Fruit fly (Drosophila melanogaster): ENCODE measurements around the gene EMC10.

Gene EMC10

dm6 chr3L:21604265-21604664, 30.3 kb downstream of the EMC10 start:
- peak; percentile 35 for TF ChIP-seq kay (GFP tag; ENCODE audit: borderline replicate concordance)
- no peak for TF ChIP-seq Mnt (GFP tag; optimal IDR thresholded peaks at IDR 0.05)
- no peak for TF ChIP-seq Clk (GFP tag; optimal IDR thresholded peaks at IDR 0.05)
- no peak for TF ChIP-seq tj (GFP tag; optimal IDR thresholded peaks at IDR 0.05)
- no peak for TF ChIP-seq bab1 (GFP tag; optimal IDR thresholded peaks at IDR 0.05)
- TF ChIP-seq cic (GFP tag; optimal IDR thresholded peaks at IDR 0.05) = no peak
- no peak for TF ChIP-seq toe (GFP tag; optimal IDR thresholded peaks at IDR 0.05)
- peak; percentile 41 for TF ChIP-seq Hr96 (GFP tag; optimal IDR thresholded peaks at IDR 0.05)
- TF ChIP-seq CG1620 (GFP tag; optimal IDR thresholded peaks at IDR 0.05) = peak; percentile 31

DNA sequence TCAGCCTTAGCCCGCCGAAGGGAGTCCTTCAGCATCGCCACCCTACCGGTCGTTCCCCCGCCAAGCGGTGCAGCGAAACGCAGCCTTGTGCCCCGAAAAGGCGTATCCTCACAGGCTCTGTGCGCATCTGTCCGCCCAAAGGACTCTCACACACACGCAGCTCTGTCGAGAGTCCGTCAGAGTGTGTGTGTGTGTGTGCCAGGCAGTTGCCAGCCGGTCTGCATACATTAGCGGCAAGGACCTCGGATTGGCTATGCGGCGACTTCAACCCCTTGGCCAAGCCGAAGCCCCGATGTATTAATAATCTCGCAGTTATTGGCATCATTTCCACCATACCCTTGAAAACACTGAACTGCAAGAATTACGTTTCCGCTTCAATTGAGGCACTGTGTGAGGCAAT, 36.6 kb downstream of the EMC10 start:
- TF ChIP-seq toe (GFP tag; optimal IDR thresholded peaks at IDR 0.05) (no peak), CG12768 (GFP tag; optimal IDR thresholded peaks at IDR 0.05) (no peak), CG5204 (GFP tag; optimal IDR thresholded peaks at IDR 0.05) (no peak), tj (GFP tag; optimal IDR thresholded peaks at IDR 0.05) (no peak), kay (GFP tag; ENCODE audit: borderline replicate concordance) (no peak), CG1620 (GFP tag; optimal IDR thresholded peaks at IDR 0.05) (no peak), CG33017 (tag; optimal IDR thresholded peaks at IDR 0.05) (no peak), cic (GFP tag; optimal IDR thresholded peaks at IDR 0.05) (no peak), Clk (GFP tag; optimal IDR thresholded peaks at IDR 0.05) (no peak), ovo (GFP tag; optimal IDR thresholded peaks at IDR 0.05) (no peak), Hr96 (GFP tag; optimal IDR thresholded peaks at IDR 0.05) (no peak), Crg-1 (GFP tag; optimal IDR thresholded peaks at IDR 0.05) (no peak), CG7045 (GFP tag; optimal IDR thresholded peaks at IDR 0.05) (no peak), bab1 (GFP tag; optimal IDR thresholded peaks at IDR 0.05) (no peak), pad (GFP tag; optimal IDR thresholded peaks at IDR 0.05) (no peak), CG11617 (GFP tag; optimal IDR thresholded peaks at IDR 0.05) (no peak), CG14711 (tag; optimal IDR thresholded peaks at IDR 0.05) (no peak), cnc (optimal IDR thresholded peaks at IDR 0.05) (no peak), CG7101 (tag; optimal IDR thresholded peaks at IDR 0.05) (no peak), Mnt (GFP tag; optimal IDR thresholded peaks at IDR 0.05) (no peak)

dm6 chr3L:21617354-21617753, 43.4 kb downstream of the EMC10 start, which contains the start of the genes S1P and CG11307:
TSS of gene S1P (minus strand) at chr3L:21617376.
TSS of gene CG11307 (plus strand) at chr3L:21617623.
- no peak for TF ChIP-seq CG7101 (tag; optimal IDR thresholded peaks at IDR 0.05)
- TF ChIP-seq tj (GFP tag; optimal IDR thresholded peaks at IDR 0.05) = no peak
- TF ChIP-seq Mnt (GFP tag; optimal IDR thresholded peaks at IDR 0.05) = no peak
- no peak for TF ChIP-seq ovo (GFP tag; optimal IDR thresholded peaks at IDR 0.05)
- TF ChIP-seq CG12768 (GFP tag; optimal IDR thresholded peaks at IDR 0.05) = no peak
- TF ChIP-seq bab1 (GFP tag; optimal IDR thresholded peaks at IDR 0.05) = peak; percentile 8

Data from whole organism, adult.